Fruit fly (Drosophila melanogaster): ENCODE results near the gene Acsf3.
A peak's percentile ranks its signal among the peaks of the same experiment; 100 is the strongest.

DNA sequence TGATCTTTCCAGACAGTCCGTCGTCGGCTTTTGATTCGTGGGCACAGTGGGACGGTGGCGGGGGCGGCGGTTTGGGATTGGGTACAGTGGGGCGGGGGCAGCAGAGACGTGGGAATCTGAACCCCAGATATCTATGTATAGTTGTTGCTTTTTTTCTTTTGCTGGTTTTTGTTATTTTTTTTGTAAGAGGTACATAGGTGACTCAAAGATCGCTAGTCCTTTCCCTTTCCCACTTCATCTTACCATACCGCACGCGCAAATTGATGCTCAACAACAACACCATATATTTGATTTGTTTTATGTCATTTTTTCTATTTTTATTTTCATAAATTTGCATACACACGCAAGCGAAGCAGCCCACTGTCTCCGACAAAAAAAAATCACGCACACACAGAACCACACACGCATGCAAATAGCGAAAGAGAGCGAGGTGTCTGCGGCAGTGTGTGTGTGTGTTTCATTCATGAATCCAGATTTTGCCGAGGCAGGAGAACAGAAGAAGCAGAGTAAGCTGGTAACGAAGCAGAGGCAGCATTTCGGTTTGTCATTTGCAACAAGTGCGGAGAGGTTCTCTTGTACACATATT is 23.0 kb upstream of the Acsf3 start:
- TF ChIP-seq CG14711 (tag; optimal IDR thresholded peaks at IDR 0.05) (peak; percentile 10), tj (GFP tag; optimal IDR thresholded peaks at IDR 0.05) (peak; percentile 52), toe (GFP tag; optimal IDR thresholded peaks at IDR 0.05) (no peak), pad (GFP tag; optimal IDR thresholded peaks at IDR 0.05) (no peak), ovo (GFP tag; optimal IDR thresholded peaks at IDR 0.05) (no peak), CG5204 (GFP tag; optimal IDR thresholded peaks at IDR 0.05) (no peak), Mnt (GFP tag; optimal IDR thresholded peaks at IDR 0.05) (peak; percentile 29)

All from whole organism, adult.